Worm (Caenorhabditis elegans) whole organism, late embryonic: ENCODE results near the gene ZK1290.13.

Experiments used
- fax-1 ChIP-seq: sonication (generic microtip); optimal IDR thresholded peaks from 2 replicates; lab custom pipeline; 2016; ENCODE audit warnings: missing genotype, missing genetic modification characterization, missing compliant biosample characterization
- fkh-10 ChIP-seq: fragments of 150-350 bp; optimal IDR thresholded peaks from 2 replicates; lab custom pipeline; 2014; ENCODE audit warnings: missing biosample characterization, missing genetic modification reagents, missing genetic modification characterization
- nhr-11 ChIP-seq: fragments of 150-350 bp; optimal IDR thresholded peaks from 2 replicates; lab custom pipeline; 2014; ENCODE audit warnings: missing biosample characterization, missing genetic modification characterization
- nhr-232 ChIP-seq: sonication (generic microtip); optimal IDR thresholded peaks from 2 replicates; lab custom pipeline; 2016; ENCODE audit warnings: missing genetic modification characterization, missing compliant biosample characterization
- ztf-16 ChIP-seq: sonication (generic microtip); optimal IDR thresholded peaks from 2 replicates; lab custom pipeline; 2017; ENCODE audit warnings: missing genetic modification characterization, missing compliant biosample characterization

- TF ChIP-seq ztf-16 (tag; lab: Kevin White, UChicago) (no peak), nhr-232 (tag; lab: Kevin White, UChicago) (no peak), fax-1 (tag; lab: Kevin White, UChicago) (no peak), fkh-10 (no peak), nhr-11 (tag; lab: Kevin White, UChicago) (no peak)
Observed at ce11 chrII:7544782-7545181, 10.0 kb downstream of the ZK1290.13 start.
